Fruit fly (Drosophila melanogaster) whole organism, prepupa: Measurements from ENCODE around the gene CG10031.

ENCODE experiments used
- CG10669 ChIP-seq: fragments of 200-800 bp; sonication (Bioruptor generic); optimal IDR thresholded peaks from 3 replicates; lab custom pipeline; 2018; ENCODE audit warnings: missing biosample characterization, mild to moderate bottlenecking, missing genetic modification characterization, moderate library complexity
- CG11902 ChIP-seq: fragments of 200-800 bp; sonication (Bioruptor generic); optimal IDR thresholded peaks from 3 replicates; lab custom pipeline; 2016; ENCODE audit warnings: missing biosample characterization, missing genetic modification characterization
- CG1621 ChIP-seq: fragments of 200-800 bp; sonication (Bioruptor generic); optimal IDR thresholded peaks from 3 replicates; lab custom pipeline; 2018; ENCODE audit warnings: missing biosample characterization, mild to moderate bottlenecking, missing genetic modification characterization
- CG16779 ChIP-seq: fragments of 200-800 bp; sonication (Bioruptor generic); optimal IDR thresholded peaks from 3 replicates; lab custom pipeline; 2017; ENCODE audit warnings: missing biosample characterization, mild to moderate bottlenecking, missing genetic modification characterization
- CG31627 ChIP-seq: fragments of 200-800 bp; sonication (Bioruptor generic); optimal IDR thresholded peaks from 3 replicates; lab custom pipeline; 2016; ENCODE audit warnings: missing biosample characterization, missing genetic modification characterization
- CG4318 ChIP-seq: fragments of 200-800 bp; sonication (Bioruptor generic); optimal IDR thresholded peaks from 3 replicates; lab custom pipeline; 2017; ENCODE audit warnings: missing biosample characterization, mild to moderate bottlenecking, missing genetic modification characterization
- CG6854 ChIP-seq: fragments of 200-800 bp; sonication (Bioruptor generic); optimal IDR thresholded peaks from 2 replicates; lab custom pipeline; 2017; ENCODE audit warnings: missing biosample characterization, mild to moderate bottlenecking, missing genetic modification characterization
- CG8632 ChIP-seq: fragments of 200-800 bp; sonication (Bioruptor generic); optimal IDR thresholded peaks from 3 replicates; lab custom pipeline; 2016; ENCODE audit warnings: missing biosample characterization, missing genetic modification characterization
- Sox102F ChIP-seq: fragments of 200-800 bp; sonication (Bioruptor generic); optimal IDR thresholded peaks from 2 replicates; lab custom pipeline; 2016; ENCODE audit warnings: missing biosample characterization, mild to moderate bottlenecking, missing genetic modification characterization
- ss ChIP-seq, 2 experiments: fragments of 200-800 bp; sonication (Bioruptor generic); optimal IDR thresholded peaks; 2 replicates in 1 of 2; 3 replicates in 1 of 2; lab custom pipeline; 2017 to 2018; ENCODE audit warnings: mild to moderate bottlenecking in 2 of 2, missing biosample characterization in 2 of 2, missing genetic modification characterization in 2 of 2, moderate library complexity in 1 of 2

- TF ChIP-seq CG11902 (GFP tag; lab: Kevin White, UChicago) (no peak), CG4318 (no peak), CG16779 (tag; lab: Kevin White, UChicago) (no peak), Sox102F (GFP tag; lab: Kevin White, UChicago) (no peak), CG1621 (tag; lab: Kevin White, UChicago) (no peak), CG6854 (GFP tag; lab: Kevin White, UChicago) (no peak), CG10669 (GFP tag; lab: Kevin White, UChicago) (no peak), CG8632 (no peak), ss (GFP tag; optimal IDR thresholded peaks at IDR 0.05; lab: Kevin White, UChicago) (no peak), CG31627 (GFP tag; lab: Kevin White, UChicago) (no peak)
These were observed 29.2 kb downstream of the CG10031 start, which contains the start of gene Sfp24Bb for dm6 chr2L:3669675-3670074.
